Fruit fly (Drosophila melanogaster) Kc167 (cell line): ENCODE measurements around the gene Meltrin.

Experiments used
- Myc ChIP-seq: fragments of >200 bp; optimal IDR thresholded peaks from 2 replicates; lab custom pipeline; 2017; ENCODE audit warnings: missing external identifiers
- psq ChIP-seq: fragments of >200 bp; optimal IDR thresholded peaks from 2 replicates; lab custom pipeline; 2017; ENCODE audit warnings: missing external identifiers

DNA sequence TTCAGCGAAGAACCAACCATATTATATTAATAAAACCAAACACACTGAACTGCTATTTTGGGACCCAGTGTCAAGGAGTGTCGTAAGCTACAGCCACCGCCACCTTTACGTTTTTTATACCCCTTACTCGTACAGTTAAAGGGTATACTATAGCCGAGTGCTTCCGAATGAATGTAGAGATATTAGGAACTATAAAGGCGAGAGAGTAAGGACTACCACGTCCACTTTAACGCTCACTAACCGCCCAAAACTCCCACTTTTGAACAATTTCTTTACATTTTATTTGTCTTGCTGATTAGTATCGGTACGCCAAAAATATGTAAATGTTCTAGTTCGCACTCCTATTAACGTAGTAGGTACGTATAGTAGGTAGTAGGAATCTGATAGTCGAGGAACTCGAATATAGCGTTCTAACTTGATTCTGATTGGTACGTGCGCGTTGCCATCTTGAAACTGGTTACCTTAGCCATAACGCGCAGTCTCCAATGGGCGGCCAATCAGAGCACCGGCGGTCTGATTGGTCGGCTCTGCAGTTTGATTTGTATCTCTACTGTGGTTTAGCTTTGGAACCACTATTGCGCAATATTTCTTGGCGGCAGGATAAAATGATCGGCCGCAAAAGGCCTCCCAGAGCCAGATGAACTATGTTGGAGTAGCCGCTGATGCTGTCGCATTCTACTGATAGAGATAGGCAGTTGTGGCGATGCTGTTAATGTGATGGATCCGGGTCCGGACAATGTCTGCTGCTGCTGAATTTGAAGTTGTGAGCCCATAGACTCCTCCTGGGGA lies 41.0 kb downstream of the Meltrin start:
- TF ChIP-seq psq (lab: Kevin White, UChicago) (no peak), Myc (lab: Kevin White, UChicago) (no peak)
